Fruit fly (Drosophila melanogaster) whole organism, embryonic: ENCODE data around the gene CG11679.

ENCODE experiments used
- BtbVII ChIP-seq: fragments of 200-800 bp; sonication (Bioruptor generic); optimal IDR thresholded peaks from 3 replicates; lab custom pipeline; 2017; ENCODE audit warnings: missing biosample characterization, mild to moderate bottlenecking, missing genetic modification characterization
- CG10565 ChIP-seq: fragments of 200-800 bp; sonication (Bioruptor generic); optimal IDR thresholded peaks from 3 replicates; lab custom pipeline; 2016; ENCODE audit warnings: missing biosample characterization, mild to moderate bottlenecking, missing genetic modification characterization
- CG11085 ChIP-seq: fragments of 200-800 bp; sonication (Bioruptor generic); IDR thresholded peaks from 2 replicates; pipeline ENCODE4 v1.3.6; 2022; ENCODE audit warnings: missing biosample characterization, missing genetic modification characterization
- CG11456 ChIP-seq: fragments of 200-800 bp; sonication (Bioruptor generic); IDR thresholded peaks from 3 replicates; pipeline ENCODE4 v1.3.6; 2022; ENCODE audit warnings: missing biosample characterization, missing genetic modification characterization
- CG12236 ChIP-seq: fragments of 200-800 bp; sonication (Bioruptor generic); optimal IDR thresholded peaks from 2 replicates; lab custom pipeline; 2016; ENCODE audit warnings: missing biosample characterization, missing genetic modification characterization
- CG12942 ChIP-seq: fragments of 200-800 bp; sonication (Bioruptor generic); optimal IDR thresholded peaks from 3 replicates; lab custom pipeline; 2016; ENCODE audit warnings: missing biosample characterization, missing genetic modification characterization
- CG15514 ChIP-seq: fragments of 200-800 bp; sonication (Bioruptor generic); optimal IDR thresholded peaks from 3 replicates; lab custom pipeline; 2017; ENCODE audit warnings: missing biosample characterization, missing genetic modification characterization, mild to moderate bottlenecking, moderate library complexity, missing genetic modification reagents
- CG16779 ChIP-seq: fragments of 200-800 bp; sonication (Bioruptor generic); IDR thresholded peaks from 2 replicates; pipeline ENCODE4 v1.3.6; 2022; ENCODE audit warnings: missing biosample characterization, missing genetic modification characterization
- CG18476 ChIP-seq: fragments of 200-800 bp; sonication (Bioruptor generic); optimal IDR thresholded peaks from 2 replicates; lab custom pipeline; 2016; ENCODE audit warnings: missing biosample characterization, mild to moderate bottlenecking, missing genetic modification characterization
- CG30403 ChIP-seq: fragments of 200-800 bp; sonication (Bioruptor generic); optimal IDR thresholded peaks from 3 replicates; lab custom pipeline; 2016; ENCODE audit warnings: missing biosample characterization, missing genetic modification characterization
- CG33557 ChIP-seq: fragments of 200-800 bp; sonication (Bioruptor generic); optimal IDR thresholded peaks from 2 replicates; lab custom pipeline; 2019; ENCODE audit warnings: missing biosample characterization, mild to moderate bottlenecking, missing genetic modification characterization, moderate library complexity
- CG3726 ChIP-seq: fragments of 200-800 bp; sonication (Bioruptor generic); IDR thresholded peaks from 3 replicates; pipeline ENCODE4, ENCODE4 v1.3.6; 2022; ENCODE audit warnings: missing biosample characterization, missing genetic modification characterization
- CG4404 ChIP-seq: fragments of 200-800 bp; sonication (Bioruptor generic); IDR thresholded peaks from 2 replicates; pipeline ENCODE4 v1.3.6; 2022; ENCODE audit warnings: missing biosample characterization, missing genetic modification characterization
- CG4730 ChIP-seq: fragments of 200-800 bp; sonication (Bioruptor generic); IDR thresholded peaks from 2 replicates; pipeline ENCODE4 v1.3.6; 2022; ENCODE audit warnings: missing biosample characterization, missing genetic modification characterization
- CG6654 ChIP-seq: fragments of 200-800 bp; sonication (Bioruptor generic); optimal IDR thresholded peaks from 2 replicates; lab custom pipeline; 2017; ENCODE audit warnings: missing biosample characterization, mild to moderate bottlenecking, missing genetic modification characterization
- CG9727 ChIP-seq: fragments of 200-800 bp; sonication (Bioruptor generic); optimal IDR thresholded peaks from 3 replicates; lab custom pipeline; 2017; ENCODE audit warnings: missing biosample characterization, mild to moderate bottlenecking, missing genetic modification characterization
- CG9817 ChIP-seq: fragments of 200-800 bp; sonication (Bioruptor generic); optimal IDR thresholded peaks from 2 replicates; lab custom pipeline; 2018; ENCODE audit warnings: missing biosample characterization, mild to moderate bottlenecking, missing genetic modification characterization, moderate library complexity
- Dek ChIP-seq: fragments of 200-800 bp; sonication (Bioruptor generic); optimal IDR thresholded peaks from 3 replicates; lab custom pipeline; 2019; ENCODE audit warnings: missing biosample characterization, mild to moderate bottlenecking, missing genetic modification characterization, moderate library complexity
- Dip2 ChIP-seq: fragments of 200-800 bp; sonication (Bioruptor generic); IDR thresholded peaks from 2 replicates; pipeline ENCODE4 v1.3.6; 2022; ENCODE audit warnings: missing biosample characterization, missing genetic modification characterization
- Fer2 ChIP-seq: fragments of 200-800 bp; sonication (Bioruptor generic); optimal IDR thresholded peaks from 2 replicates; lab custom pipeline; 2018; ENCODE audit warnings: missing biosample characterization, mild to moderate bottlenecking, missing genetic modification characterization, moderate library complexity
- GATAe ChIP-seq: fragments of 200-800 bp; sonication (Bioruptor generic); conservative IDR thresholded peaks from 2 replicates; pipeline ENCODE4 v1.3.6; 2022; ENCODE audit warnings: missing biosample characterization, missing genetic modification characterization
- Hr78 ChIP-seq, 2 experiments: fragments of 200-800 bp in 1 of 2; fragments of >200 bp in 1 of 2; sonication (Bioruptor generic) in 1 of 2; optimal IDR thresholded peaks; 2 replicates each; lab custom pipeline; 2017 to 2019; ENCODE audit warnings: missing biosample characterization in 2 of 2, missing genetic modification characterization in 2 of 2, mild to moderate bottlenecking in 1 of 2, moderate library complexity in 1 of 2
- Hsf ChIP-seq: fragments of 200-800 bp; sonication (Bioruptor generic); optimal IDR thresholded peaks from 3 replicates; lab custom pipeline; 2016; ENCODE audit warnings: missing biosample characterization, missing genetic modification characterization
- Lhr ChIP-seq: fragments of 200-800 bp; sonication (Bioruptor generic); optimal IDR thresholded peaks from 3 replicates; lab custom pipeline; 2017; ENCODE audit warnings: mild to moderate bottlenecking, missing biosample characterization, missing genetic modification reagents, missing genetic modification characterization
- MESR4 ChIP-seq: fragments of 200-800 bp; sonication (Bioruptor generic); optimal IDR thresholded peaks from 2 replicates; lab custom pipeline; 2018; ENCODE audit warnings: missing biosample characterization, mild to moderate bottlenecking, missing genetic modification characterization, moderate library complexity
- Nf-YC ChIP-seq: fragments of 200-800 bp; optimal IDR thresholded peaks from 3 replicates; lab custom pipeline; 2019; ENCODE audit warnings: missing biosample characterization, mild to moderate bottlenecking, missing genetic modification characterization, moderate library complexity
- Side ChIP-seq: fragments of 200-800 bp; sonication (Bioruptor generic); optimal IDR thresholded peaks from 2 replicates; lab custom pipeline; 2016; ENCODE audit warnings: missing biosample characterization, missing genetic modification characterization
- Sox100B ChIP-seq: fragments of 200-800 bp; sonication (Bioruptor generic); optimal IDR thresholded peaks from 3 replicates; lab custom pipeline; 2018; ENCODE audit warnings: missing biosample characterization, mild to moderate bottlenecking, missing genetic modification characterization
- ab ChIP-seq: fragments of 200-800 bp; sonication (Bioruptor generic); optimal IDR thresholded peaks from 2 replicates; lab custom pipeline; 2016; ENCODE audit warnings: missing biosample characterization, missing genetic modification characterization
- bbx ChIP-seq: fragments of 200-800 bp; sonication (Bioruptor generic); IDR thresholded peaks from 2 replicates; pipeline ENCODE4 v1.3.6; 2022; ENCODE audit warnings: missing biosample characterization, missing genetic modification characterization; ENCODE audit not compliant: partially characterized antibody
- btn ChIP-seq: fragments of 200-800 bp; sonication (Bioruptor generic); optimal IDR thresholded peaks from 2 replicates; lab custom pipeline; 2016; ENCODE audit warnings: missing biosample characterization, missing genetic modification characterization
- corto ChIP-seq: fragments of 200-800 bp; sonication (Bioruptor generic); optimal IDR thresholded peaks from 2 replicates; lab custom pipeline; 2016; ENCODE audit warnings: missing biosample characterization, mild to moderate bottlenecking, missing genetic modification characterization, moderate library complexity
- dan ChIP-seq: fragments of 200-800 bp; sonication (Bioruptor generic); IDR thresholded peaks from 2 replicates; pipeline ENCODE4 v1.3.6; 2022; ENCODE audit warnings: missing biosample characterization, missing genetic modification characterization
- danr ChIP-seq: fragments of 200-800 bp; sonication (Bioruptor generic); IDR thresholded peaks from 2 replicates; pipeline ENCODE4 v1.3.6; 2022; ENCODE audit warnings: missing biosample characterization, missing genetic modification characterization
- fu2 ChIP-seq: fragments of 200-800 bp; sonication (Bioruptor generic); optimal IDR thresholded peaks from 2 replicates; lab custom pipeline; 2016; ENCODE audit warnings: missing biosample characterization, missing genetic modification characterization
- kay ChIP-seq: fragments of 200-800 bp; sonication (Bioruptor generic); optimal IDR thresholded peaks from 2 replicates; lab custom pipeline; 2016; ENCODE audit warnings: missing biosample characterization, missing genetic modification characterization
- mld ChIP-seq: fragments of 200-800 bp; sonication (Bioruptor generic); IDR thresholded peaks from 3 replicates; pipeline ENCODE4 v1.3.6; 2022; ENCODE audit warnings: missing biosample characterization, missing genetic modification characterization; ENCODE audit not compliant: partially characterized antibody
- nom ChIP-seq: fragments of 200-800 bp; sonication (Bioruptor generic); optimal IDR thresholded peaks from 2 replicates; lab custom pipeline; 2017; ENCODE audit warnings: missing biosample characterization, missing genetic modification characterization, mild to moderate bottlenecking, moderate library complexity, missing genetic modification reagents
- odd ChIP-seq: fragments of 200-800 bp; sonication (Bioruptor generic); optimal IDR thresholded peaks from 2 replicates; lab custom pipeline; 2017; ENCODE audit warnings: missing biosample characterization, mild to moderate bottlenecking, missing genetic modification characterization
- pros ChIP-seq: fragments of 200-800 bp; sonication (Bioruptor generic); optimal IDR thresholded peaks from 3 replicates; lab custom pipeline; 2019; ENCODE audit warnings: missing biosample characterization, mild to moderate bottlenecking, missing genetic modification characterization, moderate library complexity
- pzg ChIP-seq: fragments of 200-800 bp; sonication (Bioruptor generic); optimal IDR thresholded peaks from 3 replicates; lab custom pipeline; 2018; ENCODE audit warnings: missing biosample characterization, mild to moderate bottlenecking, missing genetic modification characterization, moderate library complexity
- schlank ChIP-seq: fragments of 200-800 bp; sonication (Bioruptor generic); optimal IDR thresholded peaks from 2 replicates; lab custom pipeline; 2018; ENCODE audit warnings: missing biosample characterization, mild to moderate bottlenecking, missing genetic modification characterization
- shn ChIP-seq: fragments of 200-800 bp; sonication (Bioruptor generic); optimal IDR thresholded peaks from 3 replicates; lab custom pipeline; 2016; ENCODE audit warnings: missing biosample characterization, missing genetic modification characterization
- sisA ChIP-seq: fragments of 200-800 bp; sonication (Bioruptor generic); IDR thresholded peaks from 2 replicates; pipeline ENCODE4 v1.3.6; 2022; ENCODE audit warnings: missing biosample characterization, missing genetic modification characterization
- slbo ChIP-seq: fragments of 200-800 bp; sonication (Bioruptor generic); IDR thresholded peaks from 2 replicates; pipeline ENCODE4 v1.3.6; 2022; ENCODE audit warnings: missing biosample characterization, missing genetic modification characterization
- tna ChIP-seq: fragments of 200-800 bp; sonication (Bioruptor generic); IDR thresholded peaks from 2 replicates; pipeline ENCODE4 v1.3.6; 2022; ENCODE audit warnings: missing biosample characterization, missing genetic modification characterization; ENCODE audit not compliant: partially characterized antibody
- trh ChIP-seq: fragments of 200-800 bp; sonication (Bioruptor generic); optimal IDR thresholded peaks from 2 replicates; lab custom pipeline; 2016; ENCODE audit warnings: missing biosample characterization, missing genetic modification characterization
- unc-4 ChIP-seq: fragments of 200-800 bp; sonication (Bioruptor generic); IDR thresholded peaks from 2 replicates; pipeline ENCODE4 v1.3.6; 2022; ENCODE audit warnings: missing biosample characterization, missing genetic modification characterization; ENCODE audit not compliant: partially characterized antibody
- vfl ChIP-seq: fragments of 200-800 bp; sonication (Bioruptor generic); optimal IDR thresholded peaks from 2 replicates; lab custom pipeline; 2016; ENCODE audit warnings: missing biosample characterization, missing genetic modification characterization

The CG11679 gene

dm6 chrX:15745905-15746681 is 7.3 kb upstream of the CG11679 start, which contains the start of the genes CG8944 and CCT6 (continued):
- TF ChIP-seq corto (GFP tag; lab: Kevin White, UChicago) (no peak), pros (no peak), Nf-YC (tag; lab: Kevin White, UChicago) (peak; percentile 31), CG33557 (no peak), CG3726 (no peak), dan (GFP tag; lab: Robert Waterston, UW) (no peak), Lhr (GFP tag; lab: Kevin White, UChicago) (no peak), vfl (no peak), Dek (no peak), Dip2 (GFP tag; lab: Robert Waterston, UW) (no peak), sisA (GFP tag; lab: Robert Waterston, UW) (no peak), fu2 (GFP tag; lab: Kevin White, UChicago) (no peak), Hsf (no peak), schlank (no peak), GATAe (GFP tag; lab: Robert Waterston, UW) (no peak), odd (GFP tag; lab: Kevin White, UChicago) (no peak), kay (no peak), CG12236 (GFP tag; lab: Kevin White, UChicago) (no peak), CG18476 (GFP tag; lab: Kevin White, UChicago) (no peak), CG12942 (no peak), CG6654 (GFP tag; lab: Kevin White, UChicago) (no peak), CG11085 (GFP tag; lab: Robert Waterston, UW) (no peak), CG10565 (no peak), unc-4 (GFP tag; lab: Robert Waterston, UW) (peak; percentile 18; the same call in 1 of the 2 replicates), CG4404 (no peak), btn (GFP tag; lab: Kevin White, UChicago) (no peak), Side (GFP tag; lab: Kevin White, UChicago) (no peak), BtbVII (GFP tag; lab: Kevin White, UChicago) (no peak), Sox100B (GFP tag; lab: Kevin White, UChicago) (no peak), CG9727 (no peak), ab (GFP tag; lab: Kevin White, UChicago) (no peak), Fer2 (tag; lab: Kevin White, UChicago) (no peak), nom (no peak), tna (GFP tag; lab: Robert Waterston, UW) (no peak), CG4730 (GFP tag; lab: Robert Waterston, UW) (no peak), CG16779 (GFP tag; lab: Robert Waterston, UW) (no peak), slbo (GFP tag; lab: Robert Waterston, UW) (peak; percentile 50), pzg (peak; percentile 20), bbx (GFP tag; lab: Robert Waterston, UW) (peak; percentile 44; the same call in 1 of the 2 replicates), trh (no peak), CG30403 (GFP tag; lab: Kevin White, UChicago) (peak; percentile 31), danr (GFP tag; lab: Robert Waterston, UW) (no peak), CG15514 (GFP tag; lab: Kevin White, UChicago) (peak; percentile 30), CG11456 (GFP tag; lab: Robert Waterston, UW) (peak; percentile 41; the same call in 1 of the 3 replicates), Hr78 (GFP tag; optimal IDR thresholded peaks at IDR 0.05; lab: Kevin White, UChicago) (no peak), CG9817 (no peak), shn (GFP tag; lab: Kevin White, UChicago) (no peak), mld (GFP tag; lab: Robert Waterston, UW) (no peak), MESR4 (GFP tag; lab: Kevin White, UChicago) (peak; percentile 90)
